Fruit fly (Drosophila melanogaster) whole organism, embryonic: ENCODE results near the gene CG46042.

Source experiments
- B-H2 ChIP-seq: fragments of 200-800 bp; sonication (Bioruptor generic); optimal IDR thresholded peaks from 2 replicates; lab custom pipeline; 2018; ENCODE audit warnings: missing biosample characterization, mild to moderate bottlenecking, missing genetic modification characterization
- Bdp1 ChIP-seq: fragments of 200-800 bp; sonication (Bioruptor generic); optimal IDR thresholded peaks from 3 replicates; lab custom pipeline; 2016; ENCODE audit warnings: missing biosample characterization, missing genetic modification characterization
- Bteb2 ChIP-seq: fragments of 200-800 bp; sonication (Bioruptor generic); optimal IDR thresholded peaks from 2 replicates; lab custom pipeline; 2016; ENCODE audit warnings: missing biosample characterization, missing genetic modification characterization
- C15 ChIP-seq: fragments of 200-800 bp; sonication (Bioruptor generic); IDR thresholded peaks from 3 replicates; pipeline ENCODE4 v1.3.6; 2022; ENCODE audit warnings: missing biosample characterization, missing genetic modification characterization
- CG10321 ChIP-seq: fragments of 200-800 bp; sonication (Bioruptor generic); IDR thresholded peaks from 2 replicates; pipeline ENCODE4 v1.3.6; 2022; ENCODE audit warnings: missing biosample characterization, missing genetic modification characterization
- CG10431 ChIP-seq: fragments of 200-800 bp; sonication (Bioruptor generic); optimal IDR thresholded peaks from 3 replicates; lab custom pipeline; 2018; ENCODE audit warnings: missing biosample characterization, mild to moderate bottlenecking, missing genetic modification characterization
- CG11093 ChIP-seq: fragments of 200-800 bp; sonication (Bioruptor generic); IDR thresholded peaks from 3 replicates; pipeline ENCODE4 v1.3.6; 2022; ENCODE audit warnings: missing biosample characterization, missing genetic modification characterization
- CG11504 ChIP-seq: fragments of 200-800 bp; sonication (Bioruptor generic); optimal IDR thresholded peaks from 3 replicates; lab custom pipeline; 2019; ENCODE audit warnings: missing biosample characterization, mild to moderate bottlenecking, missing genetic modification characterization, moderate library complexity
- CG13123 ChIP-seq: fragments of 200-800 bp; sonication (Bioruptor generic); optimal IDR thresholded peaks from 2 replicates; lab custom pipeline; 2016; ENCODE audit warnings: missing biosample characterization, missing genetic modification characterization
- CG13296 ChIP-seq: fragments of 200-800 bp; sonication (Bioruptor generic); optimal IDR thresholded peaks from 3 replicates; lab custom pipeline; 2018; ENCODE audit warnings: missing biosample characterization, mild to moderate bottlenecking, missing genetic modification characterization
- CG1603 ChIP-seq: fragments of 200-800 bp; sonication (Bioruptor generic); optimal IDR thresholded peaks from 2 replicates; lab custom pipeline; 2019; ENCODE audit warnings: missing biosample characterization, mild to moderate bottlenecking, missing genetic modification characterization, moderate library complexity
- CG16863 ChIP-seq: fragments of 200-800 bp; sonication (Bioruptor generic); optimal IDR thresholded peaks from 3 replicates; lab custom pipeline; 2016; ENCODE audit warnings: missing biosample characterization, missing genetic modification characterization
- CG17612 ChIP-seq: fragments of 200-800 bp; sonication (Bioruptor generic); IDR thresholded peaks from 2 replicates; pipeline ENCODE4 v1.3.6; 2022; ENCODE audit warnings: missing biosample characterization, missing genetic modification characterization
- CG1792 ChIP-seq: fragments of 200-800 bp; sonication (Bioruptor generic); optimal IDR thresholded peaks from 2 replicates; lab custom pipeline; 2016; ENCODE audit warnings: missing biosample characterization, missing genetic modification characterization
- CG2116 ChIP-seq: fragments of 200-800 bp; sonication (Bioruptor generic); optimal IDR thresholded peaks from 3 replicates; lab custom pipeline; 2018; ENCODE audit warnings: missing biosample characterization, mild to moderate bottlenecking, missing genetic modification characterization
- CG2199 ChIP-seq: fragments of 200-800 bp; sonication (Bioruptor generic); IDR thresholded peaks from 3 replicates; pipeline ENCODE4 v1.3.6; 2022; ENCODE audit warnings: missing biosample characterization, missing genetic modification characterization
- CG2712 ChIP-seq: fragments of 200-800 bp; optimal IDR thresholded peaks from 3 replicates; lab custom pipeline; 2019; ENCODE audit warnings: missing biosample characterization, mild to moderate bottlenecking, missing genetic modification characterization, moderate library complexity
- CG32532 ChIP-seq: fragments of 200-800 bp; sonication (Bioruptor generic); IDR thresholded peaks from 2 replicates; pipeline ENCODE4 v1.3.6; 2022; ENCODE audit warnings: missing biosample characterization, missing genetic modification characterization
- CG7928 ChIP-seq: fragments of 200-800 bp; sonication (Bioruptor generic); optimal IDR thresholded peaks from 2 replicates; lab custom pipeline; 2017; ENCODE audit warnings: missing biosample characterization, mild to moderate bottlenecking, missing genetic modification characterization
- CG9215 ChIP-seq: fragments of 200-800 bp; sonication (Bioruptor generic); IDR thresholded peaks from 2 replicates; pipeline ENCODE4 v1.3.6; 2022; ENCODE audit warnings: missing biosample characterization, missing genetic modification characterization
- CG9817 ChIP-seq: fragments of 200-800 bp; sonication (Bioruptor generic); optimal IDR thresholded peaks from 2 replicates; lab custom pipeline; 2018; ENCODE audit warnings: missing biosample characterization, mild to moderate bottlenecking, missing genetic modification characterization, moderate library complexity
- Dref ChIP-seq: fragments of 200-800 bp; sonication (Bioruptor generic); IDR thresholded peaks from 2 replicates; pipeline ENCODE4 v1.3.6; 2022; ENCODE audit warnings: missing biosample characterization, missing genetic modification characterization
- E2f2 ChIP-seq: fragments of 200-800 bp; sonication (Bioruptor generic); IDR thresholded peaks from 2 replicates; pipeline ENCODE4 v1.3.6; 2022; ENCODE audit warnings: missing biosample characterization, missing genetic modification characterization
- Elba2 ChIP-seq: fragments of 200-800 bp; sonication (Bioruptor generic); optimal IDR thresholded peaks from 3 replicates; lab custom pipeline; 2016; ENCODE audit warnings: missing biosample characterization, missing genetic modification characterization
- HLH4C ChIP-seq: fragments of 200-800 bp; sonication (Bioruptor generic); IDR thresholded peaks from 3 replicates; pipeline ENCODE4 v1.3.6; 2022; ENCODE audit warnings: missing biosample characterization, missing genetic modification characterization; ENCODE audit not compliant: partially characterized antibody
- HmgD ChIP-seq: fragments of 200-800 bp; sonication (Bioruptor generic); optimal IDR thresholded peaks from 3 replicates; lab custom pipeline; 2016; ENCODE audit warnings: missing biosample characterization, missing genetic modification characterization
- Hsf ChIP-seq: fragments of 200-800 bp; sonication (Bioruptor generic); optimal IDR thresholded peaks from 3 replicates; lab custom pipeline; 2016; ENCODE audit warnings: missing biosample characterization, missing genetic modification characterization
- MBD-R2 ChIP-seq: fragments of 200-800 bp; sonication (Bioruptor generic); IDR thresholded peaks from 2 replicates; pipeline ENCODE4 v1.3.6; 2022; ENCODE audit warnings: missing biosample characterization, missing genetic modification characterization
- Mad ChIP-seq: fragments of 200-800 bp; sonication (Bioruptor generic); optimal IDR thresholded peaks from 2 replicates; lab custom pipeline; 2016; ENCODE audit warnings: missing biosample characterization, missing genetic modification characterization
- NK7.1 ChIP-seq: fragments of 200-800 bp; sonication (Bioruptor generic); optimal IDR thresholded peaks from 3 replicates; lab custom pipeline; 2016; ENCODE audit warnings: missing biosample characterization, missing genetic modification characterization
- Scr ChIP-seq: fragments of 200-800 bp; sonication (Bioruptor generic); IDR thresholded peaks from 2 replicates; pipeline ENCODE4 v1.3.6; 2022; ENCODE audit warnings: missing biosample characterization, missing genetic modification characterization; ENCODE audit not compliant: partially characterized antibody
- Sin3A ChIP-seq: fragments of >200 bp; optimal IDR thresholded peaks from 2 replicates; lab custom pipeline; 2018
- Taf1 ChIP-seq: fragments of 200-800 bp; sonication (Bioruptor generic); IDR thresholded peaks from 2 replicates; pipeline ENCODE4 v1.3.6; 2022; ENCODE audit warnings: missing biosample characterization, missing genetic modification characterization
- Tbp ChIP-seq: fragments of >200 bp; optimal IDR thresholded peaks from 2 replicates; lab custom pipeline; 2018; ENCODE audit warnings: missing biosample characterization, missing genetic modification characterization
- bab2 ChIP-seq: fragments of 200-800 bp; sonication (Bioruptor generic); optimal IDR thresholded peaks from 2 replicates; lab custom pipeline; 2016; ENCODE audit warnings: missing biosample characterization, missing genetic modification characterization
- bowl ChIP-seq: fragments of 200-800 bp; sonication (Bioruptor generic); IDR thresholded peaks from 2 replicates; pipeline ENCODE4 v1.3.6; 2022; ENCODE audit warnings: missing biosample characterization, missing genetic modification characterization
- cas ChIP-seq: fragments of 200-800 bp; sonication (Bioruptor generic); IDR thresholded peaks from 2 replicates; pipeline ENCODE4 v1.3.6; 2022; ENCODE audit warnings: missing biosample characterization, missing genetic modification characterization
- cg ChIP-seq: fragments of 200-800 bp; sonication (Bioruptor generic); optimal IDR thresholded peaks from 3 replicates; lab custom pipeline; 2019; ENCODE audit warnings: missing biosample characterization, mild to moderate bottlenecking, missing genetic modification characterization, moderate library complexity
- chinmo ChIP-seq: fragments of 200-800 bp; sonication (Bioruptor generic); IDR thresholded peaks from 4 replicates; pipeline ENCODE4 v1.3.6; 2022; ENCODE audit warnings: missing biosample characterization, missing genetic modification characterization; ENCODE audit not compliant: partially characterized antibody
- crol ChIP-seq: fragments of 200-800 bp; sonication (Bioruptor generic); IDR thresholded peaks from 2 replicates; pipeline ENCODE4 v1.3.6; 2022; ENCODE audit warnings: missing biosample characterization, missing genetic modification characterization
- dmrt11E ChIP-seq: fragments of 200-800 bp; sonication (Bioruptor generic); optimal IDR thresholded peaks from 3 replicates; lab custom pipeline; 2018; ENCODE audit warnings: missing biosample characterization, mild to moderate bottlenecking, missing genetic modification characterization, moderate library complexity
- exex ChIP-seq: fragments of 200-800 bp; sonication (Bioruptor generic); optimal IDR thresholded peaks from 4 replicates; lab custom pipeline; 2018; ENCODE audit warnings: missing biosample characterization, mild to moderate bottlenecking, missing genetic modification characterization, moderate library complexity
- fru ChIP-seq: fragments of >200 bp; optimal IDR thresholded peaks from 2 replicates; lab custom pipeline; 2017
- fu2 ChIP-seq: fragments of 200-800 bp; sonication (Bioruptor generic); optimal IDR thresholded peaks from 2 replicates; lab custom pipeline; 2016; ENCODE audit warnings: missing biosample characterization, missing genetic modification characterization
- gro ChIP-seq: fragments of 200-800 bp; sonication (Bioruptor generic); optimal IDR thresholded peaks from 2 replicates; lab custom pipeline; 2016; ENCODE audit warnings: missing biosample characterization, missing genetic modification characterization
- klu ChIP-seq: fragments of 200-800 bp; sonication (Bioruptor generic); IDR thresholded peaks from 2 replicates; pipeline ENCODE4 v1.3.6; 2022; ENCODE audit warnings: missing biosample characterization, missing genetic modification characterization
- maf-S ChIP-seq: fragments of 200-800 bp; sonication (Bioruptor generic); optimal IDR thresholded peaks from 2 replicates; lab custom pipeline; 2016; ENCODE audit warnings: missing biosample characterization, missing genetic modification characterization
- nmo ChIP-seq: fragments of 200-800 bp; sonication (Bioruptor generic); optimal IDR thresholded peaks from 2 replicates; lab custom pipeline; 2018; ENCODE audit warnings: missing biosample characterization, mild to moderate bottlenecking, missing genetic modification characterization, moderate library complexity
- oc ChIP-seq: fragments of 200-800 bp; sonication (Bioruptor generic); optimal IDR thresholded peaks from 2 replicates; lab custom pipeline; 2018; ENCODE audit warnings: missing biosample characterization, mild to moderate bottlenecking, missing genetic modification characterization, moderate library complexity
- otp ChIP-seq: fragments of 200-800 bp; sonication (Bioruptor generic); IDR thresholded peaks from 3 replicates; pipeline ENCODE4, ENCODE4 v1.3.6; 2022; ENCODE audit warnings: missing biosample characterization, missing genetic modification characterization
- psq ChIP-seq: fragments of 200-800 bp; sonication (Bioruptor generic); optimal IDR thresholded peaks from 2 replicates; lab custom pipeline; 2017; ENCODE audit warnings: missing biosample characterization, missing genetic modification characterization
- sob ChIP-seq: fragments of 200-800 bp; sonication (Bioruptor generic); IDR thresholded peaks from 2 replicates; pipeline ENCODE4 v1.3.6; 2022; ENCODE audit warnings: missing biosample characterization, missing genetic modification characterization
- yki ChIP-seq: fragments of >200 bp; optimal IDR thresholded peaks from 3 replicates; lab custom pipeline; 2018
- zen2 ChIP-seq: fragments of 200-800 bp; sonication (Bioruptor generic); IDR thresholded peaks from 3 replicates; pipeline ENCODE4 v1.3.6; 2022; ENCODE audit warnings: missing biosample characterization, missing genetic modification characterization; ENCODE audit not compliant: partially characterized antibody

Gene CG46042

DNA sequence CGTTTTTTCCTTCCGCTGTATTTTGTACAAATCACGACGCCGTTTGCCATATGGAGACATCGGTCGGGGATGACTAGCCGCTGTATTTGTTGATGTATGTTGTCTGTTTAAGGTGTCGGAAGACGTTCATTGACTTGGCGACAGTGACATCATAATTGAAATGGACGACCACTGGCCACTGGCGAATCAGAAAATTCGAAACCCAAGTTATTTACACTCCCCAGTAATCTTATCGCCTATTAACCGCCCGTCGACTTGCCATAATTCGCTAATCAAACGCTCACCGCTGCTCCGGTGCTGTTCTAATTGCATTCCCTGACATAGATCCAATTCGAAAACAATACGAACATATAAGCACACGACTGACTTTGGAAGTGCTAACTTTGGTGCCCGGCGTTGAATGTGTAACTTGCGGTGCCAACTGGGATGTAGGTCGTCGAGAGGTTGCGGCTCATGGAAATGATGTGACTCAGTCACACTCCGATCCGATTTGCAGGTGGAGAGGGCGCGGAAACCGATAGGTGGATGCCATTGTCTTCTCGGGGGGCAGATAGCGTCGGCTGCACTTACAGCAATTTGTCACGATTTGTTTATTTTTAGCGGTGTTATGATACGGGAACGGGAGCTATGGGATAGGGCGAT, 32.5 kb downstream of the CG46042 start (continued):
- TF ChIP-seq bab2 (GFP tag; lab: Kevin White, UChicago) (no peak), B-H2 (no peak), Tbp (GFP tag; lab: Kevin White, UChicago) (no peak), CG1792 (GFP tag; lab: Kevin White, UChicago) (no peak), NK7.1 (GFP tag; lab: Kevin White, UChicago) (no peak), CG17612 (GFP tag; lab: Robert Waterston, UW) (no peak), CG1603 (tag; lab: Kevin White, UChicago) (no peak), Elba2 (peak; percentile 76), CG2712 (tag; lab: Kevin White, UChicago) (no peak), klu (no peak), nmo (GFP tag; lab: Kevin White, UChicago) (no peak), chinmo (GFP tag; lab: Robert Waterston, UW) (0 out of 4 replicates have a peak, but pooled peaks have one; percentile 13), bowl (GFP tag; lab: Robert Waterston, UW) (no peak), gro (no peak), Mad (GFP tag; lab: Kevin White, UChicago) (no peak), cg (GFP tag; lab: Kevin White, UChicago) (no peak), CG32532 (GFP tag; lab: Robert Waterston, UW) (no peak), CG13123 (GFP tag; lab: Kevin White, UChicago) (no peak), oc (tag; lab: Kevin White, UChicago) (no peak), CG10321 (GFP tag; lab: Robert Waterston, UW) (no peak), HLH4C (GFP tag; lab: Robert Waterston, UW) (no peak), fu2 (no peak), sob (GFP tag; lab: Robert Waterston, UW) (no peak), CG9215 (no peak), CG2116 (GFP tag; lab: Kevin White, UChicago) (no peak), CG16863 (GFP tag; lab: Kevin White, UChicago) (no peak), Bdp1 (GFP tag; lab: Kevin White, UChicago) (no peak), CG10431 (GFP tag; lab: Kevin White, UChicago) (no peak), fru (lab: Kevin White, UChicago) (no peak), exex (tag; lab: Kevin White, UChicago) (peak; percentile 73), Bteb2 (no peak), Scr (GFP tag; lab: Robert Waterston, UW) (no peak), CG11504 (tag; lab: Kevin White, UChicago) (no peak), maf-S (no peak), C15 (no peak), Dref (GFP tag; lab: Robert Waterston, UW) (no peak), HmgD (no peak), CG7928 (GFP tag; lab: Kevin White, UChicago) (no peak)

DNA sequence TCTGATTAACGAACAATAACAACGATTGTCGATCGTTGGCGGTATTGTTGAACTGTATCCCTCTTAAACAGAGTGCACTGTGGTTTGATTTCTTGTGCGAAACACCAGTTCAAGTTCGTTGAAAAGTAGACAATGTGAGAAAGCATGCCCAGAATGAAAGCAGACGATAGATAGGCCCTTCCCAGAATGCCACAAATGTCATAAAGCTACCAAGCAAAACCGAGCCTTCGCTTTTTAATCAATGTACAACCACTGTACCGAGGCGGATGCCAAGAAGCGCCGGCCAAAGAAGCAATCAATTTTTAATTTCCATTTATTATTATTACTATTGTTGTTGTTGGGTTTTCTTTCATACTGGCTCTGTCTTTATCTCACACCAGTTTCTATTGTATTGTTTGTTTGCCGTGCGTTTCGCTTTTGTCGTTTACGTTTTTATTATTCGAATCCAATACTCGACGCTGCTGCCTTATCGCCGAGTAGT, 33.3 kb downstream of the CG46042 start:
- TF ChIP-seq yki (lab: Kevin White, UChicago), result no peak
- TF ChIP-seq E2f2 (GFP tag; lab: Robert Waterston, UW), result peak; percentile 73
- 0 out of 3 replicates have a peak, but pooled peaks have one; percentile 72 for TF ChIP-seq otp (GFP tag; lab: Robert Waterston, UW)
- peak; percentile 55 for TF ChIP-seq dmrt11E
- peak; percentile 73; the same call in 1 of the 3 replicates for TF ChIP-seq CG2199 (GFP tag; lab: Robert Waterston, UW)
- TF ChIP-seq Taf1 (GFP tag; lab: Robert Waterston, UW), result peak; percentile 59
- TF ChIP-seq Hsf (GFP tag; lab: Kevin White, UChicago), result peak; percentile 87
- no peak for TF ChIP-seq crol (GFP tag; lab: Robert Waterston, UW)
- peak; percentile 53 for TF ChIP-seq CG13296 (GFP tag; lab: Kevin White, UChicago)
- TF ChIP-seq zen2, result no peak
- TF ChIP-seq MBD-R2 (GFP tag; lab: Robert Waterston, UW), result peak; percentile 61; the same call in 1 of the 2 replicates
- 0 out of 3 replicates have a peak, but pooled peaks have one; percentile 44 for TF ChIP-seq CG11093 (GFP tag; lab: Robert Waterston, UW)
- peak; percentile 65 for TF ChIP-seq CG9817 (tag; lab: Kevin White, UChicago)
- no peak for TF ChIP-seq Sin3A
- TF ChIP-seq CG13123 (GFP tag; lab: Kevin White, UChicago), result peak; percentile 65
- peak; percentile 67; the same call in 1 of the 2 replicates for TF ChIP-seq cas
- peak; percentile 24 for TF ChIP-seq psq (GFP tag; lab: Kevin White, UChicago)
